Worm (Caenorhabditis elegans): ENCODE data around the gene F45E6.1.

ce11 chrX:12436486-12436885 lies 40.8 kb downstream of the F45E6.1 start:
- no peak for TF ChIP-seq ceh-82 (tag; optimal IDR thresholded peaks at IDR 0.05)
- TF ChIP-seq skn-1 (tag; optimal IDR thresholded peaks at IDR 0.05), result no peak
- no peak for TF ChIP-seq ztf-11 (tag; optimal IDR thresholded peaks at IDR 0.05)
- no peak for TF ChIP-seq blmp-1 (tag; optimal IDR thresholded peaks at IDR 0.05)

Measured in whole organism, L1 larva.